Worm (Caenorhabditis elegans) whole organism, early embryonic: ENCODE measurements around the gene mask-1.

ENCODE experiments used
- B0310.2 ChIP-seq: sonication (generic microtip); optimal IDR thresholded peaks from 2 replicates; lab custom pipeline; 2016; ENCODE audit warnings: mild to moderate bottlenecking, missing genetic modification characterization, missing compliant biosample characterization
- ama-1 ChIP-seq: fragments of 150-350 bp; optimal IDR thresholded peaks from 2 replicates; lab custom pipeline; 2014
- ceh-13 ChIP-seq: fragments of 200-800 bp; sonication (Bioruptor generic); optimal IDR thresholded peaks from 2 replicates; lab custom pipeline; 2018; ENCODE audit warnings: mild to moderate bottlenecking, missing genetic modification characterization, missing compliant biosample characterization
- ets-7 ChIP-seq: sonication (generic microtip); optimal IDR thresholded peaks from 2 replicates; lab custom pipeline; 2016; ENCODE audit warnings: missing genotype, missing genetic modification characterization, missing compliant biosample characterization
- hmg-4 ChIP-seq: fragments of 200-800 bp; sonication (Bioruptor generic); optimal IDR thresholded peaks from 2 replicates; lab custom pipeline; 2018; ENCODE audit warnings: mild to moderate bottlenecking, missing genetic modification characterization, missing compliant biosample characterization
- hnd-1 ChIP-seq: sonication (generic microtip); optimal IDR thresholded peaks from 2 replicates; lab custom pipeline; 2016; ENCODE audit warnings: missing genetic modification characterization, missing compliant biosample characterization
- scrt-1 ChIP-seq: fragments of 200-800 bp; sonication (Bioruptor generic); IDR thresholded peaks from 2 replicates; pipeline ENCODE4 v1.3.6; 2022; ENCODE audit warnings: missing genetic modification characterization, missing compliant biosample characterization
- tbx-37 ChIP-seq: fragments of 200-800 bp; sonication (Bioruptor generic); conservative IDR thresholded peaks from 2 replicates; pipeline ENCODE4 v1.3.6; 2022; ENCODE audit warnings: missing genetic modification reagents, missing genetic modification characterization, missing compliant biosample characterization

ce11 chrIV:10387113-10387512, 12.4 kb downstream of the mask-1 start, which contains the start of gene nfu-1:
- TF ChIP-seq tbx-37 (no peak), hnd-1 (tag; lab: Kevin White, UChicago) (no peak), hmg-4 (GFP tag; lab: Kevin White, UChicago) (no peak), scrt-1 (GFP tag; lab: Robert Waterston, UW) (no peak), ets-7 (tag; lab: Kevin White, UChicago) (no peak), ama-1 (lab: Kevin White, UChicago) (no peak), ceh-13 (GFP tag; lab: Kevin White, UChicago) (no peak), B0310.2 (tag; lab: Kevin White, UChicago) (no peak)
